Worm (Caenorhabditis elegans) whole organism, young adult: ENCODE results near the gene srw-79.

ENCODE experiments used
- B0035.1 ChIP-seq: sonication (generic microtip); optimal IDR thresholded peaks from 2 replicates; lab custom pipeline; 2016; ENCODE audit warnings: missing genetic modification characterization, mild to moderate bottlenecking, missing compliant biosample characterization, missing genotype, missing genetic modification reagents
- B0261.1 ChIP-seq: sonication (generic microtip); optimal IDR thresholded peaks from 2 replicates; lab custom pipeline; 2016; ENCODE audit warnings: mild to moderate bottlenecking, missing genetic modification characterization, moderate library complexity, missing compliant biosample characterization
- C17E4.6 ChIP-seq: fragments of 200-800 bp; sonication (Bioruptor generic); IDR thresholded peaks from 2 replicates; pipeline ENCODE4 v1.3.6; 2022; ENCODE audit warnings: missing genetic modification reagents, missing genetic modification characterization, missing compliant biosample characterization
- F37B4.10 ChIP-seq: fragments of 200-800 bp; sonication (Bioruptor generic); IDR thresholded peaks from 2 replicates; pipeline ENCODE4 v1.3.6; 2022; ENCODE audit warnings: missing genetic modification characterization, missing compliant biosample characterization
- F55B11.4 ChIP-seq: sonication (generic microtip); optimal IDR thresholded peaks from 2 replicates; lab custom pipeline; 2016; ENCODE audit warnings: missing compliant biosample characterization, missing genetic modification characterization, borderline replicate concordance; ENCODE audit not compliant: insufficient read depth
- F57C9.4 ChIP-seq: sonication (generic microtip); optimal IDR thresholded peaks from 2 replicates; lab custom pipeline; 2017; ENCODE audit warnings: mild to moderate bottlenecking, missing genetic modification characterization, missing compliant biosample characterization
- Y79H2A.3 ChIP-seq: fragments of 200-800 bp; sonication (Bioruptor generic); conservative IDR thresholded peaks from 2 replicates; pipeline ENCODE4 v1.3.6; 2022; ENCODE audit warnings: missing genetic modification reagents, missing genetic modification characterization, missing compliant biosample characterization
- Y95B8A.8 ChIP-seq: fragments of 200-800 bp; sonication (Bioruptor generic); IDR thresholded peaks from 2 replicates; pipeline ENCODE4 v1.3.6; 2022; ENCODE audit warnings: missing genetic modification reagents, missing genetic modification characterization, missing compliant biosample characterization
- ZK185.1 ChIP-seq: sonication (generic microtip); optimal IDR thresholded peaks from 2 replicates; lab custom pipeline; 2016; ENCODE audit warnings: mild to moderate bottlenecking, missing genetic modification characterization, missing compliant biosample characterization; ENCODE audit not compliant: poor library complexity, severe bottlenecking
- aptf-2 ChIP-seq: fragments of 200-800 bp; sonication (Bioruptor generic); conservative IDR thresholded peaks from 2 replicates; pipeline ENCODE4 v1.3.6; 2022; ENCODE audit warnings: missing genetic modification reagents, missing genetic modification characterization, missing compliant biosample characterization
- attf-6 ChIP-seq: fragments of 200-800 bp; sonication (Bioruptor generic); IDR thresholded peaks from 2 replicates; pipeline ENCODE4 v1.3.6; 2022; ENCODE audit warnings: missing genetic modification reagents, missing genetic modification characterization, missing compliant biosample characterization
- cebp-1 ChIP-seq, 2 experiments: fragments of 200-800 bp in 1 of 2; sonication (Bioruptor generic) in 1 of 2; sonication (generic microtip) in 1 of 2; IDR thresholded peaks in 1 of 2; optimal IDR thresholded peaks in 1 of 2; 2 replicates each; pipeline versions ENCODE4 v1.3.6 to Lab custom; 2017 to 2022; ENCODE audit warnings: missing compliant biosample characterization in 2 of 2, missing genetic modification characterization in 2 of 2, mild to moderate bottlenecking in 1 of 2, missing genetic modification reagents in 1 of 2, moderate library complexity in 1 of 2
- ceh-100 ChIP-seq: fragments of 200-800 bp; sonication (Bioruptor generic); IDR thresholded peaks from 2 replicates; pipeline ENCODE4 v1.3.6; 2022; ENCODE audit warnings: missing genetic modification reagents, missing genetic modification characterization, missing compliant biosample characterization
- dpff-1 ChIP-seq: sonication (generic microtip); optimal IDR thresholded peaks from 2 replicates; lab custom pipeline; 2017; ENCODE audit warnings: mild to moderate bottlenecking, missing genetic modification characterization, missing compliant biosample characterization
- dpl-1 ChIP-seq: fragments of 150-350 bp; optimal IDR thresholded peaks from 2 replicates; lab custom pipeline; 2014; ENCODE audit warnings: missing biosample characterization, missing genetic modification reagents, missing genetic modification characterization
- efl-1 ChIP-seq: fragments of 150-350 bp; optimal IDR thresholded peaks from 2 replicates; lab custom pipeline; 2014; ENCODE audit warnings: missing biosample characterization, missing genetic modification reagents, missing genetic modification characterization
- egrh-3 ChIP-seq: fragments of 200-800 bp; sonication (Bioruptor generic); IDR thresholded peaks from 2 replicates; pipeline ENCODE4 v1.3.6; 2022; ENCODE audit warnings: missing genetic modification reagents, missing genetic modification characterization, missing compliant biosample characterization
- ets-4 ChIP-seq: fragments of 200-800 bp; sonication (Bioruptor generic); optimal IDR thresholded peaks from 2 replicates; lab custom pipeline; 2018; ENCODE audit warnings: mild to moderate bottlenecking, missing genetic modification characterization, missing compliant biosample characterization
- fkh-3 ChIP-seq: sonication (generic microtip); optimal IDR thresholded peaks from 2 replicates; lab custom pipeline; 2016; ENCODE audit warnings: mild to moderate bottlenecking, missing genetic modification characterization, missing compliant biosample characterization
- gei-17 ChIP-seq: fragments of 200-800 bp; sonication (Bioruptor generic); optimal IDR thresholded peaks from 2 replicates; lab custom pipeline; 2018; ENCODE audit warnings: mild to moderate bottlenecking, missing genetic modification characterization, missing compliant biosample characterization
- hmg-1.2 ChIP-seq: fragments of 200-800 bp; sonication (Bioruptor generic); IDR thresholded peaks from 2 replicates; pipeline ENCODE4 v1.3.6; 2022; ENCODE audit warnings: missing genetic modification reagents, missing genetic modification characterization, missing compliant biosample characterization
- hmg-20 ChIP-seq: fragments of 200-800 bp; sonication (Bioruptor generic); IDR thresholded peaks from 2 replicates; pipeline ENCODE4 v1.3.6; 2022; ENCODE audit warnings: missing genetic modification reagents, missing genetic modification characterization, missing compliant biosample characterization
- hsf-1 ChIP-seq: fragments of 200-800 bp; sonication (Bioruptor generic); IDR thresholded peaks from 2 replicates; pipeline ENCODE4 v1.3.6; 2022; ENCODE audit warnings: missing genetic modification reagents, missing genetic modification characterization, missing compliant biosample characterization
- lag-1 ChIP-seq: fragments of 200-800 bp; sonication (Bioruptor generic); IDR thresholded peaks from 2 replicates; pipeline ENCODE4 v1.3.6; 2022; ENCODE audit warnings: missing genetic modification reagents, missing genetic modification characterization, missing compliant biosample characterization
- lin-26 ChIP-seq: fragments of 200-800 bp; sonication (Bioruptor generic); IDR thresholded peaks from 2 replicates; pipeline ENCODE4 v1.3.6; 2022; ENCODE audit warnings: missing genetic modification reagents, missing genetic modification characterization, missing compliant biosample characterization
- lin-40 ChIP-seq: sonication (generic microtip); optimal IDR thresholded peaks from 2 replicates; lab custom pipeline; 2016; ENCODE audit warnings: missing genetic modification characterization, mild to moderate bottlenecking, missing compliant biosample characterization, missing genotype, missing genetic modification reagents
- lir-1 ChIP-seq: fragments of 200-800 bp; sonication (Bioruptor generic); conservative IDR thresholded peaks from 2 replicates; pipeline ENCODE4 v1.3.6; 2022; ENCODE audit warnings: missing genetic modification reagents, missing genetic modification characterization, missing compliant biosample characterization
- madf-10 ChIP-seq: sonication (generic microtip); optimal IDR thresholded peaks from 2 replicates; lab custom pipeline; 2016; ENCODE audit warnings: mild to moderate bottlenecking, missing genetic modification characterization, missing compliant biosample characterization
- madf-3 ChIP-seq: fragments of 200-800 bp; sonication (Bioruptor generic); IDR thresholded peaks from 2 replicates; pipeline ENCODE4 v1.3.6; 2022; ENCODE audit warnings: missing genetic modification reagents, missing genetic modification characterization, missing compliant biosample characterization
- madf-8 ChIP-seq: fragments of 200-800 bp; sonication (Bioruptor generic); conservative IDR thresholded peaks from 2 replicates; pipeline ENCODE4 v1.3.6; 2022; ENCODE audit warnings: missing genetic modification reagents, missing genetic modification characterization, missing compliant biosample characterization
- mcd-1 ChIP-seq: fragments of 200-800 bp; sonication (Bioruptor generic); IDR thresholded peaks from 2 replicates; pipeline ENCODE4 v1.3.6; 2022; ENCODE audit warnings: missing genetic modification reagents, missing genetic modification characterization, missing compliant biosample characterization
- mel-28 ChIP-seq: sonication (generic microtip); optimal IDR thresholded peaks from 2 replicates; lab custom pipeline; 2016; ENCODE audit warnings: borderline replicate concordance, mild to moderate bottlenecking, missing genetic modification characterization, missing compliant biosample characterization
- nfya-2 ChIP-seq: fragments of 200-800 bp; sonication (Bioruptor generic); IDR thresholded peaks from 2 replicates; pipeline ENCODE4 v1.3.6; 2022; ENCODE audit warnings: missing genetic modification reagents, missing genetic modification characterization, missing compliant biosample characterization
- nfyb-1 ChIP-seq: fragments of 200-800 bp; sonication (Bioruptor generic); IDR thresholded peaks from 2 replicates; pipeline ENCODE4 v1.3.6; 2022; ENCODE audit warnings: missing genetic modification reagents, missing genetic modification characterization, missing compliant biosample characterization
- nhr-80 ChIP-seq: sonication (generic microtip); optimal IDR thresholded peaks from 2 replicates; lab custom pipeline; 2016; ENCODE audit warnings: missing genetic modification characterization, missing compliant biosample characterization
- rcor-1 ChIP-seq: fragments of 200-800 bp; sonication (Bioruptor generic); IDR thresholded peaks from 2 replicates; pipeline ENCODE4 v1.3.6; 2022; ENCODE audit warnings: missing genetic modification reagents, missing genetic modification characterization, missing compliant biosample characterization
- sdz-38 ChIP-seq: sonication (generic microtip); optimal IDR thresholded peaks from 2 replicates; lab custom pipeline; 2016; ENCODE audit warnings: missing genotype, missing genetic modification characterization, missing compliant biosample characterization
- unc-130 ChIP-seq: sonication (generic microtip); optimal IDR thresholded peaks from 2 replicates; lab custom pipeline; 2016; ENCODE audit warnings: missing genetic modification reagents, missing genetic modification characterization, missing compliant biosample characterization
- zfh-2 ChIP-seq: fragments of 200-800 bp; sonication (Bioruptor generic); conservative IDR thresholded peaks from 2 replicates; pipeline ENCODE4 v1.3.6; 2022; ENCODE audit warnings: missing genetic modification reagents, missing genetic modification characterization, missing compliant biosample characterization
- ztf-26 ChIP-seq: sonication (generic microtip); optimal IDR thresholded peaks from 2 replicates; lab custom pipeline; 2017; ENCODE audit warnings: missing genetic modification characterization, missing compliant biosample characterization
- ztf-3 ChIP-seq: fragments of 200-800 bp; sonication (Bioruptor generic); optimal IDR thresholded peaks from 2 replicates; lab custom pipeline; 2018; ENCODE audit warnings: mild to moderate bottlenecking, missing genetic modification characterization, missing compliant biosample characterization

The srw-79 gene

DNA sequence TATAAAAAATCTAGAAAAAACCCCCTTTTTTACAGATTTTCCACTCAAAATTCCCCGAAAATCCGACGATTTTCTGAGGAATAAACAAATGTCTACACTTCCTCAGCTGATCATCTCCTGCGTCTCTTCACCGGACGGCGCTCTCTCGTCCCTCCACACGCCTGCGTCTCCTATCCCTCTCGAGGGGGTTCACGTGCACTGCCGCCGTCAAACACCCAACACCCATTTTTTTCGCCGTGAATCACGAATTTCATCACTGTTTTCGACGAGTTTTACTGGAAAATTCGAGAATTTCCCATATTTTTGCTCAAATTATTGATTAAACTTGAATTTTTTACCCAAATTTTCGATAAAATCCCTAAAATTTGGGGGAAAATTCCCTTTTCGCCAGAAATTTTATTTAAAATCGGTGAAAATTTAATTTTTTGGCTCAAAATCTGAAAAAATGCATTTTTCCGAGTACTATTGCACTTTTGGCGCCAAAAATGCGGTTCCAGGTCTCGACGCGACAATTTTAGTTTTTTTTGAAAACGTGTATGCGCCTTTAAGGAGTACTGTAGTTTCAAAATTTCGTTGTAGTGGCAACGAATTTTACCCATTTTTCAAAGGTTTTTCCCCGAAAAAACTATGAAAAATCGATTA is 25.6 kb upstream of the srw-79 start (continued):
- TF ChIP-seq B0261.1 (tag; lab: Kevin White, UChicago) (peak; percentile 9), ets-4 (GFP tag; lab: Kevin White, UChicago) (no peak), dpff-1 (tag; lab: Kevin White, UChicago) (no peak), dpl-1 (GFP tag; lab: Kevin White, UChicago) (peak; percentile 49), madf-8 (GFP tag; lab: Robert Waterston, UW) (peak; percentile 85), Y79H2A.3 (GFP tag; lab: Robert Waterston, UW) (0 out of 2 replicates have a peak, but pooled peaks have one; percentile 29), fkh-3 (tag; lab: Kevin White, UChicago) (no peak), ztf-26 (tag; lab: Kevin White, UChicago) (peak; percentile 53), lag-1 (no peak), B0035.1 (peak; percentile 40), C17E4.6 (GFP tag; lab: Robert Waterston, UW) (no peak)
- TF ChIP-seq, all 124 proteins: peak for 56

DNA sequence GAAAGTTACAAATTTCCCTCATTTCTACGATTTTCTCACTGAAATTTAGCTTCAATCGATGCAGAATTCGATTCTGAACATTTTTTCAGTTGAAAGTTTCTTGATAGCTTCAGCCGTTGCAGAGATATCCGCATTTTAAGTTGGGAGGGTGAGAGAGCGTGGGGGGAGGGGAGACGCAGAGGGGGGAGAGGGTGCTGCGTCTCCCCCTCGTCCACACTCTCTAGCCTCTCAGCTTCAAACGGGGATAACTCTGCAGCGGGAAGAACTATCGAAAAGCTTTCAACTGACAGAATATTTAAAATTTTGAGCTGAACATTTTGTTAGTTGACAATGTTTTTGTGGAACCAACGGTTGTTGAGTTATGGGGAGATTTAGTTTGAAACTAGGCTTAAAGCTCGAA is 24.7 kb upstream of the srw-79 start:
- TF ChIP-seq unc-130 (no peak), ceh-100 (GFP tag; lab: Robert Waterston, UW) (no peak), rcor-1 (GFP tag; lab: Robert Waterston, UW) (no peak), F37B4.10 (no peak), lin-26 (GFP tag; lab: Robert Waterston, UW) (no peak), madf-10 (tag; lab: Kevin White, UChicago) (no peak), mcd-1 (GFP tag; lab: Robert Waterston, UW) (0 out of 2 replicates have a peak, but pooled peaks have one; percentile 12), hmg-1.2 (GFP tag; lab: Robert Waterston, UW) (peak; percentile 90), nfya-2 (GFP tag; lab: Robert Waterston, UW) (no peak), lir-1 (no peak), F57C9.4 (tag; lab: Kevin White, UChicago) (no peak), sdz-38 (no peak), ZK185.1 (tag; lab: Kevin White, UChicago) (no peak), zfh-2 (GFP tag; lab: Robert Waterston, UW) (peak; percentile 79), egrh-3 (peak; percentile 45; the same call in 1 of the 2 replicates), attf-6 (GFP tag; lab: Robert Waterston, UW) (no peak)

DNA sequence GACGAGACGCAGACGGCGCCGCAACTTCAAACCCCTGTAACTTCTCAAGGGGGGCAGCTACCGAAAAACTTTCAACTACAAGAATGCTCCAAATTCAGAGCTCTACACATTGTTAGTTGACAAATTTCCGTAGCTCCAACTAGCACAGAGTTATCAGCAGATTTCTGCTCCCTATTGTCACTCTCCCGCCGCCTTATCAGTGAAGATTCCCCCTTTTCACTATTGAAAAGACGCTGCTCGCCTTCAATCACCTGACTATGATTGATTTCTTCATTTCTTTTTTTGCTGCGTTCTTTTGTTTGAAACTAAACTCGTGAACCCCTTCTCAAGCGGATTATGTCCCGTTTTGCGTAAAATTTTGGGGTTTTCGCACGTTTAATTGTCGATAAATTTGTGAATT is 24.2 kb upstream of the srw-79 start:
- TF ChIP-seq madf-3 (GFP tag; lab: Robert Waterston, UW) (0 out of 2 replicates have a peak, but pooled peaks have one; percentile 31), ztf-26 (tag; lab: Kevin White, UChicago) (no peak), nhr-80 (tag; lab: Kevin White, UChicago) (peak; percentile 63), Y95B8A.8 (GFP tag; lab: Robert Waterston, UW) (0 out of 2 replicates have a peak, but pooled peaks have one; percentile 15), cebp-1 (GFP tag; IDR thresholded peaks at IDR 0.05; lab: Robert Waterston, UW) (no peak), cebp-1 (tag; optimal IDR thresholded peaks at IDR 0.05; lab: Kevin White, UChicago) (peak; percentile 24)

DNA sequence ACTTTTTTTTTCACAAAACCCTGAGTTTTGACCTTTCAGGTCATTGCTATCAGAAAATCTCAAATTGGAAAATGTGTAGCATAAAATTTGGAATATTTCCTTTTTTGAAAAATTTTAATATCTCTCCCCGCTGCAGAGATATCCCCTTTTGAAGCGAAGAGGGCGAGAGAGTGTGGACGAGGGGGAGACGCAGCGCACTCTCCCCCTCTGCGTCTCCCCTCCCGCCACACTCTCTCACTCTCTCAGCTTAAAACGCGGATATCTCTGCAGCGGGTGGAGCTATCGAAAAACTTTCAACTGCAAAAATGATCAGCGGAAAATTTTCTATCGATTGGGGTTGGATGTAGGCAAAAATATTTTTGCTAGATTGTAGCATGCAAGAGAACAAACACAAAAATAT is 23.8 kb upstream of the srw-79 start:
- no peak for TF ChIP-seq mel-28 (tag; lab: Kevin White, UChicago)
- no peak for TF ChIP-seq hmg-20 (GFP tag; lab: Robert Waterston, UW)
- no peak for TF ChIP-seq lin-26 (GFP tag; lab: Robert Waterston, UW)
- no peak for TF ChIP-seq lin-40 (tag; lab: Kevin White, UChicago)
- TF ChIP-seq hmg-1.2 (GFP tag; lab: Robert Waterston, UW), result peak; percentile 93
- no peak for TF ChIP-seq dpl-1 (GFP tag; lab: Kevin White, UChicago)
- no peak for TF ChIP-seq madf-3 (GFP tag; lab: Robert Waterston, UW)
- 0 out of 2 replicates have a peak, but pooled peaks have one; percentile 37 for TF ChIP-seq nfyb-1
- TF ChIP-seq hsf-1 (GFP tag; lab: Robert Waterston, UW), result 0 out of 2 replicates have a peak, but pooled peaks have one; percentile 6
- TF ChIP-seq ztf-3 (GFP tag; lab: Kevin White, UChicago), result no peak
- TF ChIP-seq F55B11.4 (tag; lab: Kevin White, UChicago), result no peak
- no peak for TF ChIP-seq F37B4.10
- TF ChIP-seq efl-1 (GFP tag; lab: Kevin White, UChicago), result no peak
- TF ChIP-seq gei-17 (GFP tag; lab: Kevin White, UChicago), result no peak
- 0 out of 2 replicates have a peak, but pooled peaks have one; percentile 35 for TF ChIP-seq mcd-1 (GFP tag; lab: Robert Waterston, UW)
- 0 out of 2 replicates have a peak, but pooled peaks have one; percentile 0 for TF ChIP-seq Y95B8A.8 (GFP tag; lab: Robert Waterston, UW)
- no peak for TF ChIP-seq B0261.1 (tag; lab: Kevin White, UChicago)
- TF ChIP-seq dpff-1 (tag; lab: Kevin White, UChicago), result no peak
- TF ChIP-seq aptf-2 (GFP tag; lab: Robert Waterston, UW), result no peak
